Worm (Caenorhabditis elegans) whole organism, early embryonic: ENCODE measurements around the gene let-23.

Experiments used
- B0310.2 ChIP-seq: sonication (generic microtip); optimal IDR thresholded peaks from 2 replicates; lab custom pipeline; 2016; ENCODE audit warnings: mild to moderate bottlenecking, missing genetic modification characterization, missing compliant biosample characterization
- F13C5.2 ChIP-seq: sonication (generic microtip); optimal IDR thresholded peaks from 2 replicates; lab custom pipeline; 2017; ENCODE audit warnings: mild to moderate bottlenecking, missing genetic modification characterization, inconsistent platforms, missing compliant biosample characterization
- aly-1 ChIP-seq: sonication (generic microtip); optimal IDR thresholded peaks from 2 replicates; lab custom pipeline; 2016; ENCODE audit warnings: missing genetic modification characterization, missing compliant biosample characterization
- ama-1 ChIP-seq: fragments of 150-350 bp; optimal IDR thresholded peaks from 2 replicates; lab custom pipeline; 2014
- ceh-13 ChIP-seq: fragments of 200-800 bp; sonication (Bioruptor generic); optimal IDR thresholded peaks from 2 replicates; lab custom pipeline; 2018; ENCODE audit warnings: mild to moderate bottlenecking, missing genetic modification characterization, missing compliant biosample characterization
- ceh-36 ChIP-seq: sonication (generic microtip); optimal IDR thresholded peaks from 2 replicates; lab custom pipeline; 2016; ENCODE audit warnings: missing genetic modification characterization, inconsistent platforms, missing compliant biosample characterization
- ets-7 ChIP-seq: sonication (generic microtip); optimal IDR thresholded peaks from 2 replicates; lab custom pipeline; 2016; ENCODE audit warnings: missing genotype, missing genetic modification characterization, missing compliant biosample characterization
- flt-1 ChIP-seq: fragments of 200-800 bp; sonication (Bioruptor generic); IDR thresholded peaks from 2 replicates; pipeline ENCODE4 v1.3.6; 2022; ENCODE audit warnings: missing genetic modification characterization, missing compliant biosample characterization
- hmbx-1 ChIP-seq: sonication (generic microtip); optimal IDR thresholded peaks from 2 replicates; lab custom pipeline; 2016; ENCODE audit warnings: mild to moderate bottlenecking, missing genetic modification characterization, missing compliant biosample characterization
- hmg-4 ChIP-seq: fragments of 200-800 bp; sonication (Bioruptor generic); optimal IDR thresholded peaks from 2 replicates; lab custom pipeline; 2018; ENCODE audit warnings: mild to moderate bottlenecking, missing genetic modification characterization, missing compliant biosample characterization
- hnd-1 ChIP-seq: sonication (generic microtip); optimal IDR thresholded peaks from 2 replicates; lab custom pipeline; 2016; ENCODE audit warnings: missing genetic modification characterization, missing compliant biosample characterization
- pes-1 ChIP-seq: fragments of 200-800 bp; sonication (Bioruptor generic); IDR thresholded peaks from 2 replicates; pipeline ENCODE4 v1.3.6; 2022; ENCODE audit warnings: missing genetic modification reagents, missing genetic modification characterization, missing compliant biosample characterization
- scrt-1 ChIP-seq: fragments of 200-800 bp; sonication (Bioruptor generic); IDR thresholded peaks from 2 replicates; pipeline ENCODE4 v1.3.6; 2022; ENCODE audit warnings: missing genetic modification characterization, missing compliant biosample characterization
- sea-1 ChIP-seq: fragments of 200-800 bp; sonication (Bioruptor generic); conservative IDR thresholded peaks from 2 replicates; pipeline ENCODE4 v1.3.6; 2022; ENCODE audit warnings: missing genetic modification characterization, missing compliant biosample characterization
- tbx-11 ChIP-seq: fragments of 200-800 bp; sonication (Bioruptor generic); IDR thresholded peaks from 2 replicates; pipeline ENCODE4 v1.3.6; 2022; ENCODE audit warnings: missing genetic modification characterization, missing compliant biosample characterization
- tbx-37 ChIP-seq: fragments of 200-800 bp; sonication (Bioruptor generic); conservative IDR thresholded peaks from 2 replicates; pipeline ENCODE4 v1.3.6; 2022; ENCODE audit warnings: missing genetic modification reagents, missing genetic modification characterization, missing compliant biosample characterization
- tra-4 ChIP-seq: sonication (generic microtip); optimal IDR thresholded peaks from 2 replicates; lab custom pipeline; 2017; ENCODE audit warnings: missing genetic modification characterization, missing compliant biosample characterization

Gene let-23

ce11 chrII:9185915-9186314 is 11.4 kb upstream of the let-23 start:
- no peak for TF ChIP-seq tra-4 (tag; lab: Kevin White, UChicago)
- no peak for TF ChIP-seq tbx-11 (GFP tag; lab: Robert Waterston, UW)
- TF ChIP-seq ets-7 (tag; lab: Kevin White, UChicago), result no peak
- no peak for TF ChIP-seq hnd-1 (tag; lab: Kevin White, UChicago)

DNA sequence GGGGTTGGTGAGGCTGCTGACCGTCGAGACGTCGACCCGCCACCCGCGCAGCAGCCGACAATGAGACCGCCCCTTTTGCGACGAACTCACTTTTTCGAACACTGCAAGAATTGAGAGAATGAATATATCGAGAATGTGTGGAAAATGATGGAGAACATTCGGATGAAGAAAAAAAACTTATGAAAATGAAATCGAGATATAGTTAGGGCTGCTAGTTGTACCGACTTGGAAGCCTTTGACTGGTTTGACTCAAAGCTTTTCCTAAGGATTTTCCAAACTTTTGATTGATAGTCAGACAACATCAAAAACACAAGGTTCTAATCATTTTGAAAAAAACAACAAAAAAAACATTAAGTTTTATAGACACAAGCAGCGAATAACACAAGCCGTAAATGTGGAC is 8.9 kb upstream of the let-23 start, which contains the start of gene sym-2:
sym-2 (minus strand) TSS at position 101 of the 400 bp plus-strand sequence.
- TF ChIP-seq hmg-4 (GFP tag; lab: Kevin White, UChicago) (no peak), tbx-37 (no peak), tra-4 (tag; lab: Kevin White, UChicago) (no peak), B0310.2 (tag; lab: Kevin White, UChicago) (no peak), hnd-1 (tag; lab: Kevin White, UChicago) (no peak), flt-1 (GFP tag; lab: Robert Waterston, UW) (no peak), ceh-36 (tag; lab: Kevin White, UChicago) (no peak), aly-1 (tag; lab: Kevin White, UChicago) (no peak), hmbx-1 (tag; lab: Kevin White, UChicago) (no peak), sea-1 (GFP tag; lab: Robert Waterston, UW) (no peak), ceh-13 (GFP tag; lab: Kevin White, UChicago) (no peak), ets-7 (tag; lab: Kevin White, UChicago) (no peak), tbx-11 (GFP tag; lab: Robert Waterston, UW) (no peak), F13C5.2 (tag; lab: Kevin White, UChicago) (no peak), scrt-1 (GFP tag; lab: Robert Waterston, UW) (no peak), pes-1 (GFP tag; lab: Robert Waterston, UW) (no peak)

ce11 chrII:9189648-9190047 is 7.7 kb upstream of the let-23 start:
- no peak for TF ChIP-seq flt-1 (GFP tag; lab: Robert Waterston, UW)
- TF ChIP-seq scrt-1 (GFP tag; lab: Robert Waterston, UW), result no peak
- no peak for TF ChIP-seq ceh-36 (tag; lab: Kevin White, UChicago)
- TF ChIP-seq ets-7 (tag; lab: Kevin White, UChicago), result no peak
- TF ChIP-seq ceh-13 (GFP tag; lab: Kevin White, UChicago), result no peak
- TF ChIP-seq tra-4 (tag; lab: Kevin White, UChicago), result no peak
- TF ChIP-seq aly-1 (tag; lab: Kevin White, UChicago), result no peak
- TF ChIP-seq F13C5.2 (tag; lab: Kevin White, UChicago), result no peak
- TF ChIP-seq hmg-4 (GFP tag; lab: Kevin White, UChicago), result no peak
- no peak for TF ChIP-seq hnd-1 (tag; lab: Kevin White, UChicago)
- no peak for TF ChIP-seq B0310.2 (tag; lab: Kevin White, UChicago)
- no peak for TF ChIP-seq sea-1 (GFP tag; lab: Robert Waterston, UW)
- TF ChIP-seq ama-1 (lab: Kevin White, UChicago), result no peak
- no peak for TF ChIP-seq tbx-37
- TF ChIP-seq pes-1 (GFP tag; lab: Robert Waterston, UW), result no peak
- TF ChIP-seq hmbx-1 (tag; lab: Kevin White, UChicago), result no peak
- TF ChIP-seq tbx-11 (GFP tag; lab: Robert Waterston, UW), result no peak

DNA sequence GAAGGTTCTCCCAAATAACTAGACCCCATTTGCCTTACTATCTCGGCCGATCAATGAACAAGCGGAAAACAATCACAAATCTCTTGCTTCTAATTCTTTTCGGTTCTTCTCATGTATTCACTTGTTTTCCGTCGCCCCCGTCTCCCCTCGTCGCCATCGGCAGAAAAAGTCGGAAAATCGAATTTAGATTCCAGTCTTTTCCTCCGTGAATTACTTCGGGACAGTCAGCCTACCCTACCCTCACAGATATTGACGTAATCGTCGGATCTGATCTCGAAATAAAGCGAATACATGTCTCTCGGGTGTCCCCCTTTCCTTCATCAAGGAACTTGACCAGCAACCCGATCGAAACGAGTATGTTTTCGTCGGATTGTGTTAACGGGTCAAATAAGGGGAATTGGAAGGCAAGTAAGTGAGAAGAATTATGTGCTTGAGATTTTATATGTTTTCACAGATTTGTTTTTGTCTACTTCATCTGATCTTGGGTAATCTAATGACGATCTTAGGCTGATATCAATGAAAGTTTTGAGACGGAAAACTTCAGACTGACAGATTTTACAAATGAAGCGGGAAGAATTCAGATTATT is 6.7 kb upstream of the let-23 start:
- TF ChIP-seq ceh-36 (tag; lab: Kevin White, UChicago), result no peak
- no peak for TF ChIP-seq tra-4 (tag; lab: Kevin White, UChicago)
- no peak for TF ChIP-seq tbx-11 (GFP tag; lab: Robert Waterston, UW)
- TF ChIP-seq hmbx-1 (tag; lab: Kevin White, UChicago), result no peak
- TF ChIP-seq flt-1 (GFP tag; lab: Robert Waterston, UW), result no peak
- no peak for TF ChIP-seq pes-1 (GFP tag; lab: Robert Waterston, UW)
- TF ChIP-seq tbx-37, result no peak
- TF ChIP-seq hnd-1 (tag; lab: Kevin White, UChicago), result no peak
- no peak for TF ChIP-seq hmg-4 (GFP tag; lab: Kevin White, UChicago)
- TF ChIP-seq ceh-13 (GFP tag; lab: Kevin White, UChicago), result no peak
- TF ChIP-seq B0310.2 (tag; lab: Kevin White, UChicago), result no peak
- TF ChIP-seq aly-1 (tag; lab: Kevin White, UChicago), result no peak
- TF ChIP-seq ama-1 (lab: Kevin White, UChicago), result no peak
- no peak for TF ChIP-seq sea-1 (GFP tag; lab: Robert Waterston, UW)

- TF ChIP-seq hmg-4 (GFP tag; lab: Kevin White, UChicago), result no peak
- TF ChIP-seq tbx-37, result no peak
- no peak for TF ChIP-seq ceh-13 (GFP tag; lab: Kevin White, UChicago)
- no peak for TF ChIP-seq ceh-36 (tag; lab: Kevin White, UChicago)
- no peak for TF ChIP-seq ama-1 (lab: Kevin White, UChicago)
- TF ChIP-seq tbx-11 (GFP tag; lab: Robert Waterston, UW), result no peak
- no peak for TF ChIP-seq B0310.2 (tag; lab: Kevin White, UChicago)
- no peak for TF ChIP-seq flt-1 (GFP tag; lab: Robert Waterston, UW)
- TF ChIP-seq scrt-1 (GFP tag; lab: Robert Waterston, UW), result no peak
- no peak for TF ChIP-seq tra-4 (tag; lab: Kevin White, UChicago)
- TF ChIP-seq sea-1 (GFP tag; lab: Robert Waterston, UW), result no peak
- TF ChIP-seq aly-1 (tag; lab: Kevin White, UChicago), result no peak
- TF ChIP-seq ets-7 (tag; lab: Kevin White, UChicago), result no peak
- no peak for TF ChIP-seq hmbx-1 (tag; lab: Kevin White, UChicago)
- TF ChIP-seq hnd-1 (tag; lab: Kevin White, UChicago), result no peak
- TF ChIP-seq pes-1 (GFP tag; lab: Robert Waterston, UW), result no peak
- no peak for TF ChIP-seq F13C5.2 (tag; lab: Kevin White, UChicago)
Observed at ce11 chrII:9194195-9194594, 3.1 kb upstream of the let-23 start, which contains the start of gene twk-4. Gene twk-4, minus strand, starts transcription at chrII:9194295.

- TF ChIP-seq sea-1 (GFP tag; lab: Robert Waterston, UW) (no peak), tbx-11 (GFP tag; lab: Robert Waterston, UW) (no peak), aly-1 (tag; lab: Kevin White, UChicago) (no peak), pes-1 (GFP tag; lab: Robert Waterston, UW) (no peak), B0310.2 (tag; lab: Kevin White, UChicago) (no peak), hmbx-1 (tag; lab: Kevin White, UChicago) (no peak), ceh-36 (tag; lab: Kevin White, UChicago) (no peak), tra-4 (tag; lab: Kevin White, UChicago) (no peak), scrt-1 (GFP tag; lab: Robert Waterston, UW) (no peak), ceh-13 (GFP tag; lab: Kevin White, UChicago) (no peak), flt-1 (GFP tag; lab: Robert Waterston, UW) (no peak), hnd-1 (tag; lab: Kevin White, UChicago) (no peak), hmg-4 (GFP tag; lab: Kevin White, UChicago) (no peak), F13C5.2 (tag; lab: Kevin White, UChicago) (no peak), ama-1 (lab: Kevin White, UChicago) (no peak)
Observed at ce11 chrII:9196325-9196724, 987 bp upstream of the let-23 start.
